Worm (Caenorhabditis elegans) whole organism, late embryonic: ENCODE results near the gene W08F4.10.

Experiments
- T23F11.4 ChIP-seq: fragments of 200-800 bp; sonication (Bioruptor generic); optimal IDR thresholded peaks from 2 replicates; lab custom pipeline; 2018; ENCODE audit warnings: mild to moderate bottlenecking, missing genetic modification characterization, missing compliant biosample characterization
- ceh-31 ChIP-seq: sonication (generic microtip); optimal IDR thresholded peaks from 2 replicates; lab custom pipeline; 2016; ENCODE audit warnings: missing genetic modification characterization, missing compliant biosample characterization
- che-1 ChIP-seq: sonication (generic microtip); optimal IDR thresholded peaks from 2 replicates; lab custom pipeline; 2016; ENCODE audit warnings: mild to moderate bottlenecking, missing genetic modification characterization, missing compliant biosample characterization
- fkh-10 ChIP-seq: fragments of 150-350 bp; optimal IDR thresholded peaks from 2 replicates; lab custom pipeline; 2014; ENCODE audit warnings: missing biosample characterization, missing genetic modification reagents, missing genetic modification characterization
- hlh-30 ChIP-seq: sonication (generic microtip); optimal IDR thresholded peaks from 2 replicates; lab custom pipeline; 2017; ENCODE audit warnings: antibody characterized with exemption, missing genetic modification characterization, missing compliant biosample characterization; ENCODE audit not compliant: insufficient read depth
- hlh-6 ChIP-seq: sonication (generic microtip); optimal IDR thresholded peaks from 2 replicates; lab custom pipeline; 2016; ENCODE audit warnings: missing genotype, missing genetic modification characterization, missing compliant biosample characterization
- lim-6 ChIP-seq: sonication (generic microtip); optimal IDR thresholded peaks from 2 replicates; lab custom pipeline; 2016; ENCODE audit warnings: missing genetic modification characterization, missing compliant biosample characterization
- nfya-1 ChIP-seq: sonication (generic microtip); optimal IDR thresholded peaks from 2 replicates; lab custom pipeline; 2017; ENCODE audit warnings: missing genetic modification characterization, mild to moderate bottlenecking, missing compliant biosample characterization, antibody characterized with exemption, moderate library complexity
- nhr-11 ChIP-seq: fragments of 150-350 bp; optimal IDR thresholded peaks from 2 replicates; lab custom pipeline; 2014; ENCODE audit warnings: missing biosample characterization, missing genetic modification characterization
- pha-4 ChIP-seq: fragments of 150-350 bp; optimal IDR thresholded peaks from 2 replicates; lab custom pipeline; 2018; ENCODE audit warnings: missing biosample characterization, missing genetic modification reagents, missing genetic modification characterization
- rnt-1 ChIP-seq: sonication (generic microtip); optimal IDR thresholded peaks from 2 replicates; lab custom pipeline; 2016; ENCODE audit warnings: missing genetic modification characterization, missing compliant biosample characterization
- syd-9 ChIP-seq: sonication (generic microtip); optimal IDR thresholded peaks from 2 replicates; lab custom pipeline; 2016; ENCODE audit warnings: mild to moderate bottlenecking, missing genetic modification characterization, moderate library complexity, missing compliant biosample characterization

- no peak for TF ChIP-seq syd-9 (tag; lab: Kevin White, UChicago)
- no peak for TF ChIP-seq hlh-30 (tag; lab: Kevin White, UChicago)
- TF ChIP-seq nfya-1 (tag; lab: Kevin White, UChicago), result no peak
- TF ChIP-seq nhr-11 (tag; lab: Kevin White, UChicago), result no peak
- TF ChIP-seq ceh-31 (tag; lab: Kevin White, UChicago), result no peak
- no peak for TF ChIP-seq fkh-10
- TF ChIP-seq hlh-6 (tag; lab: Kevin White, UChicago), result no peak
- TF ChIP-seq pha-4 (tag; lab: Kevin White, UChicago), result no peak
- TF ChIP-seq lim-6 (tag; lab: Kevin White, UChicago), result no peak
- TF ChIP-seq rnt-1 (tag; lab: Kevin White, UChicago), result no peak
- TF ChIP-seq che-1 (tag; lab: Kevin White, UChicago), result no peak
- no peak for TF ChIP-seq T23F11.4 (GFP tag; lab: Kevin White, UChicago)
Measured at ce11 chrII:580189-580643, 10.8 kb downstream of the W08F4.10 start, which contains the start of the genes cdc-37 and W08F4.3.
